Worm (Caenorhabditis elegans): Measurements from ENCODE around the gene nep-9.

nep-9 gene

DNA sequence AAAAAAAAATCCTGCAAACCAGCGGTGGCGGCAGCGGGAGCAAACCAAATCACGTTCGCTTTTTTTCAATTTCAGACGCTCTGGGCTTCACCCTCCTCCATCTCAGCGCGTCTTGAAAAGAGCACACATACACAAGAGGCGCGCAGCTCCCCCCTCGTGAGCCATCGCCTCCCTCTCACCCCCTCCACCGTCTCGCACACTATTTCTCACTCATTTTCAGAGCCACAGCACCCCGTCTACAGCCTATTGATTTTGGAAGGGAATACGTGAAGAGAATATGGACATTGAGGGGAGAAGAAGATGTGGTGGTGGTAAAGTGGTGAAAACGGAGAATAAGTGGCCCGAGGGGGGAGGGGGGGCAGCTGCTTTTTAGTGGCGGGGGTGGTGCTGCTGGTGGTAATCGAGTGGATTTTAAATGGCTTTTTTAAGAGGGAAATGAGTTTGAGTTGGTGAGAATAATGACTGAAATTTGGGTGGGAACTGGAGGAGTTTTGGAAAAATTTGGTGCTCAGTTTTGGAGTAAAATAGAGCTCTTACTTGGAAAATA is 29.1 kb upstream of the nep-9 start:
- TF ChIP-seq sptf-1 (tag; optimal IDR thresholded peaks at IDR 0.05) (peak; percentile 16), flh-1 (GFP tag; optimal IDR thresholded peaks at IDR 0.05) (no peak), nhr-12 (tag; optimal IDR thresholded peaks at IDR 0.05) (no peak), ces-1 (GFP tag; optimal IDR thresholded peaks at IDR 0.05) (peak; percentile 71), ceh-39 (tag; optimal IDR thresholded peaks at IDR 0.05) (no peak), nhr-28 (tag; optimal IDR thresholded peaks at IDR 0.05) (no peak), zip-8 (tag; optimal IDR thresholded peaks at IDR 0.05) (no peak), nhr-76 (tag; optimal IDR thresholded peaks at IDR 0.05) (no peak), elt-3 (tag; optimal IDR thresholded peaks at IDR 0.05) (no peak), hlh-1 (tag; optimal IDR thresholded peaks at IDR 0.05) (no peak), cnd-1 (tag; optimal IDR thresholded peaks at IDR 0.05) (no peak), unc-39 (tag; optimal IDR thresholded peaks at IDR 0.05) (no peak), lsy-2 (tag; optimal IDR thresholded peaks at IDR 0.05) (no peak), unc-62 (GFP tag; optimal IDR thresholded peaks at IDR 0.05) (no peak), mls-2 (tag; optimal IDR thresholded peaks at IDR 0.05) (no peak), ceh-83 (GFP tag; optimal IDR thresholded peaks at IDR 0.05) (no peak), M03D4.4 (tag; optimal IDR thresholded peaks at IDR 0.05) (no peak)

DNA sequence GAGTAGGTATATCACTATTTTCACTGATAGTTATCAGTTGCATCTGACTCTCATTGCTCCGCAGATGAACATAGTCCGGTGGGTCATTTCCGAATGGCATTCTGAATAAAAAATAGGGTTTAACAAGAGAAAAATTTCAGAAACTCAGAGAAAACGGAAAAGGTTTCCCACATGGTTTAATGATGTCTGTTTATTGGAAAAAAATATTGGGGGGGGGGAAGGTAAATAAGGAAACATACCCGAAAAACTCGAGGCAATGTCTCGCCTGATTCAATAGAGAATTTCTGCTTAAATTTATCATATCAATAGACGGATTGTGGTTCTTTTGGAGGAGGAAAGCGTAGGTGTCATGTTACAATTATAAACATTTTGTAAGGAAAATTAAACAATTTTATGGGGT is 26.3 kb upstream of the nep-9 start, which contains the start of gene nep-11:
TSS of gene nep-11 (minus strand) at position 101 of the 400 bp plus-strand sequence.
- TF ChIP-seq mls-2 (tag; optimal IDR thresholded peaks at IDR 0.05) (no peak), M03D4.4 (tag; optimal IDR thresholded peaks at IDR 0.05) (no peak), sptf-1 (tag; optimal IDR thresholded peaks at IDR 0.05) (no peak)

DNA sequence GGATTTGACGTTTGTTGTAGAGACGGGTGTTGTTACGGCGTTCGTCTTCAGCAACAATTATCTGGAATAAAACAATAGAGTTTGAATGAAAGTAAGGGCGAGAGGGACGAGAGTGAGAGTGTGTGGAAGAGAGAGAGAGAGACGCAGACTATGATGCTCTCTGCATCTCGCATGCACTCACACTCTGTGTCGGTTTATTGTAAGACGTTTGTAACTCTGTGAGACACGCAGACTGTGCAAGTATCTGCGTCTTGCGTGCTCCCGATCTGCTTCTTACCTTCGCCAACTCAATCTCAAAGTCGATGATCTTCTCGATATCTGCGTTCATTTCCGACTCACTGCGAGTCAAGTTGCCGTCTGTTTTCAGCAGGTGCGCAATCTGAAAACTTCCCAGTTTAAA is 23.8 kb upstream of the nep-9 start:
- TF ChIP-seq ceh-43 (GFP tag; optimal IDR thresholded peaks at IDR 0.05) (no peak), elt-3 (tag; optimal IDR thresholded peaks at IDR 0.05) (no peak), mab-5 (tag; optimal IDR thresholded peaks at IDR 0.05) (no peak), ceh-83 (GFP tag; optimal IDR thresholded peaks at IDR 0.05) (no peak), mls-2 (tag; optimal IDR thresholded peaks at IDR 0.05) (no peak), nhr-12 (tag; optimal IDR thresholded peaks at IDR 0.05) (no peak), mep-1 (tag; optimal IDR thresholded peaks at IDR 0.05) (no peak), snpc-4 (tag; optimal IDR thresholded peaks at IDR 0.05) (no peak), nhr-76 (tag; optimal IDR thresholded peaks at IDR 0.05) (no peak)

DNA sequence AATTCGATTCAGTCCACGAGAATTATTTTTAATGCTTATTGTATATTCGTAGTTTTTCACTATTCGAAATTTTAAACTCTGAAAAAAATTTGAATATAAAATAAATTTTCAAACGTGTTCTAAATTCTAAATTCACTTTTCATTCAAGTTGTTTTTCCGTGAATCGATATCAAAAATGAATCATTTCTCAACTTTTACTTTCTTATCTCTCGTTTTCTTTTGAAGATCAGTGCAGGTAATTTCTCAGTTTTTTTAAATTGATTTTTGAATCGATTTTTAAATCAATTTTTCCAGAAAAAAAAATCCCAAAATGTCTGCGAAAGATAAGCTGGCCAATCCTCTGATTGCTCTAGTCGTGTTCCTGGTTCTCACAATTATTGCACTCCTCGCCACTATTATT is 17.4 kb upstream of the nep-9 start, which contains the start of gene nep-6:
TSS of gene nep-6 (plus strand) at position 301 of the 400 bp plus-strand sequence.
- TF ChIP-seq blmp-1 (tag; optimal IDR thresholded peaks at IDR 0.05) (no peak), unc-120 (tag; optimal IDR thresholded peaks at IDR 0.05; ENCODE audit: poor library complexity, severe bottlenecking) (no peak), snpc-4 (tag; optimal IDR thresholded peaks at IDR 0.05) (no peak), unc-39 (tag; optimal IDR thresholded peaks at IDR 0.05) (no peak), ztf-11 (tag; optimal IDR thresholded peaks at IDR 0.05) (no peak)

DNA sequence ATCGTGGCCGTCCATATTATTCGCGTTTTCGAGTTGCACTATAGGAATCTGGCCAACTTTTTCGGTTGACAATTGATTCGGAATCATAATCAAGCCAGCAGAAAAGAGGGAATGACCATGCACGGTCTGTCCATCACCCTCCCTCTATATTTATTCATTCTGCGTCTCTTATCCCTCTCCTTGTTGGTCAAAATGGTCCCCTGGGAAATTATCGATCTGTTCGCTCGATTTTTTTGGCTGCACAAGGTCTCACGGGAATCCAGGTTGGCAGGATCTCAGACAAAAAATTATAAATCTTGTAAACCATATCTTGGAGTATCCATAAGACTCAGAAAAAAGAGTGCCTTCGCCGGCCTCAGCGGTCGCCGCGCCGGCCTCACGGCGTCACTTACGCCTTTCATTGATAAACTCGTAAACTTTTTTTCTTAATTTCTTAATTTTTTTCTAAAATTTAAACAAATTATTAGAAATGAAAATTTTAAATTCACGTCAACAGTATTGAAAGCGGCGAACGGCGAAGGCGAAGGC is 15.3 kb upstream of the nep-9 start, which contains the start of the genes F18A12.7 and F18A12.2:
TSS of gene F18A12.7 (minus strand) at position 101 of the 528 bp plus-strand sequence.
TSS of gene F18A12.2 (plus strand) at position 478 of the 528 bp plus-strand sequence.
- TF ChIP-seq pha-4 (tag; optimal IDR thresholded peaks at IDR 0.05) (no peak), nhr-76 (tag; optimal IDR thresholded peaks at IDR 0.05) (no peak), nhr-237 (tag; optimal IDR thresholded peaks at IDR 0.05) (no peak), sem-2 (GFP tag; optimal IDR thresholded peaks at IDR 0.05) (no peak), lsy-2 (tag; optimal IDR thresholded peaks at IDR 0.05) (no peak), hlh-1 (tag; optimal IDR thresholded peaks at IDR 0.05) (no peak), elt-3 (tag; optimal IDR thresholded peaks at IDR 0.05) (no peak), lin-32 (GFP tag; optimal IDR thresholded peaks at IDR 0.05) (no peak), snpc-4 (tag; optimal IDR thresholded peaks at IDR 0.05) (no peak), flh-1 (GFP tag; optimal IDR thresholded peaks at IDR 0.05) (no peak), bed-3 (GFP tag; optimal IDR thresholded peaks at IDR 0.05) (no peak), unc-39 (tag; optimal IDR thresholded peaks at IDR 0.05) (no peak), zip-8 (tag; optimal IDR thresholded peaks at IDR 0.05) (no peak), elt-1 (tag; optimal IDR thresholded peaks at IDR 0.05; ENCODE audit: borderline replicate concordance, insufficient read depth) (no peak), ceh-43 (GFP tag; optimal IDR thresholded peaks at IDR 0.05) (no peak), drap-1 (GFP tag; optimal IDR thresholded peaks at IDR 0.05) (no peak)

All from whole organism, mixed stage, embryonic.